Worm (Caenorhabditis elegans): ENCODE data around the gene znf-598.

The znf-598 gene

DNA sequence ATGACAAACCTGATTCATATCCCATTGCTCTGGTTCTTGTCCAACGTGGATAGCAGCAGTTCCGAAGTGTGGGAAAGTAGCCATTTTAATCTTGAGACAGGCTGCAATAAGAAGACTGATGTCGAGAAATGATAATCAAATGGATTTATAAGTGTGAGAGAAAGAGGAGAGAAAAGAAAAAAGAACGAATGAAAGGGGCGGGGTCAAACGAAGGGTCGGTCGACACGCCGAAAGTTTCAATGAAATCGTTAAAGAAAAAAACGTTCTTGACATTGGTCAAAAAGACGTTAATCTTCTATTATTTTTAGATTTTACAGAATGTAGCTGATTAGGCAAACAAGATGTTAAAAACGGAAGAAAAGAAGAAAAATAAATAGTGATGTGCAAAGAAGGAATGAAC is 32.3 kb downstream of the znf-598 start, which contains the start of gene cth-2 (continued):
- TF ChIP-seq ceh-44 (GFP tag; IDR thresholded peaks at IDR 0.05) (no peak), daf-16 (GFP tag; optimal IDR thresholded peaks at IDR 0.05) (no peak), daf-16 (tag; optimal IDR thresholded peaks at IDR 0.05) (peak; percentile 37)

DNA sequence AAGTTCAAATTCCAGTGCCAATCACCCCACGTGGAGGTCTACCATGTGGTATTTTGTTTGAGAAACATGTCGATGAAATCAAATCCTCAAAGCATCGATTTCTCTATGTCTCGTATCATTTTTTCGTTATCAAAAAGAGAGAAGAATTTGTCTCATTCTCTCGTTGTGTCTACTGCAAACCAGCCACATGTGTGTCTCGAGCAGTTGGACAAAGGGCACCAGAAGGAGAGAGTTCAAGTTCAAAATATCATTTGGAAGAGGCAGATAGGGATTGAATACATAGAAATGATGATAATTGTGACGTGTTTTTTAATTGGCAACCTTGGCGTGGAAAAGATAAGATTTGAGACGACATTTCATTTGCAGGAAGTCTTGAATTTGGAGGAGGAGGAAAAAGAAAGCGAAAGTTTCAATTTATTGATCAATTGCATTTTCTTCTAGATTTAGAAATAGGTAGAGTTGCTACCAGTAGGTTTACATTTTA is 33.7 kb downstream of the znf-598 start:
- no peak for TF ChIP-seq nhr-10 (tag; optimal IDR thresholded peaks at IDR 0.05)
- peak; percentile 94 for TF ChIP-seq mxl-3 (GFP tag; optimal IDR thresholded peaks at IDR 0.05)
- peak; percentile 23 for TF ChIP-seq nhr-25 (tag; optimal IDR thresholded peaks at IDR 0.05; ENCODE audit: borderline replicate concordance, insufficient read depth)
- TF ChIP-seq F37D6.2 (tag; optimal IDR thresholded peaks at IDR 0.05): no peak
- TF ChIP-seq hlh-11 (tag; optimal IDR thresholded peaks at IDR 0.05): peak; percentile 85
- TF ChIP-seq nhr-48 (tag; optimal IDR thresholded peaks at IDR 0.05): peak; percentile 45
- TF ChIP-seq lin-38 (GFP tag; IDR thresholded peaks at IDR 0.05): peak; percentile 11; the same call in 1 of the 2 replicates
- TF ChIP-seq lin-15B (tag; optimal IDR thresholded peaks at IDR 0.05): no peak
- TF ChIP-seq snpc-1.2 (GFP tag; IDR thresholded peaks at IDR 0.05): no peak
- TF ChIP-seq unc-62 (GFP tag; optimal IDR thresholded peaks at IDR 0.05 in 1 of 2): peak in 1 of 2 experiments; percentile 82
- no peak for TF ChIP-seq unc-62 (tag; optimal IDR thresholded peaks at IDR 0.05)
- peak; percentile 51 for TF ChIP-seq php-3 (GFP tag; IDR thresholded peaks at IDR 0.05)
- TF ChIP-seq tra-1 (GFP tag; IDR thresholded peaks at IDR 0.05): peak; percentile 63; the same call in 1 of the 2 replicates
- TF ChIP-seq ctbp-1 (GFP tag; IDR thresholded peaks at IDR 0.05): no peak
- TF ChIP-seq aha-1 (tag): peak; percentile 80
- 0 out of 2 replicates have a peak, but pooled peaks have one; percentile 51 for TF ChIP-seq arid-1 (GFP tag; conservative IDR thresholded peaks at IDR 0.05)
- no peak for TF ChIP-seq egl-43 (GFP tag; IDR thresholded peaks at IDR 0.05)
- peak; percentile 53 for TF ChIP-seq mep-1 (tag; optimal IDR thresholded peaks at IDR 0.05)
- no peak for TF ChIP-seq duxl-1 (tag; optimal IDR thresholded peaks at IDR 0.05; ENCODE audit: poor library complexity)
- TF ChIP-seq lin-1 (GFP tag; IDR thresholded peaks at IDR 0.05): peak; percentile 42; the same call in 1 of the 2 replicates
- peak in 1 of 2 experiments; percentile 55 for TF ChIP-seq lsy-2 (tag; optimal IDR thresholded peaks at IDR 0.05)
- TF ChIP-seq F44E2.7 (GFP tag; IDR thresholded peaks at IDR 0.05): no peak
- peak; percentile 37 for TF ChIP-seq mes-2 (tag; optimal IDR thresholded peaks at IDR 0.05; ENCODE audit: poor library complexity, severe bottlenecking)
- TF ChIP-seq dmd-6 (GFP tag; IDR thresholded peaks at IDR 0.05): peak; percentile 84
- peak; percentile 57 for TF ChIP-seq pqm-1 (tag; optimal IDR thresholded peaks at IDR 0.05)
- TF ChIP-seq zfp-2 (tag; optimal IDR thresholded peaks at IDR 0.05): no peak
- peak in 1 of 2 experiments; percentile 88 for TF ChIP-seq mdl-1 (tag; optimal IDR thresholded peaks at IDR 0.05)
- no peak for TF ChIP-seq spr-3 (GFP tag; optimal IDR thresholded peaks at IDR 0.05)
- peak in 1 of 2 experiments; percentile 10 for TF ChIP-seq daf-16 (GFP tag; optimal IDR thresholded peaks at IDR 0.05)
- TF ChIP-seq daf-16 (tag; optimal IDR thresholded peaks at IDR 0.05): peak; percentile 62
- peak; percentile 69 for TF ChIP-seq dve-1 (tag; optimal IDR thresholded peaks at IDR 0.05; ENCODE audit: insufficient read depth)
- TF ChIP-seq snpc-4 (tag; optimal IDR thresholded peaks at IDR 0.05): no peak
- TF ChIP-seq hlh-30 (tag; optimal IDR thresholded peaks at IDR 0.05; ENCODE audit: insufficient read depth): peak; percentile 85
- peak; percentile 67 for TF ChIP-seq cey-2 (tag; optimal IDR thresholded peaks at IDR 0.05; ENCODE audit: borderline replicate concordance, insufficient read depth)
- peak; percentile 66 for TF ChIP-seq nhr-28 (tag; optimal IDR thresholded peaks at IDR 0.05)
- 0 out of 2 replicates have a peak, but pooled peaks have one; percentile 82 for TF ChIP-seq Y75B8A.6 (GFP tag; IDR thresholded peaks at IDR 0.05)
- no peak for TF ChIP-seq nhr-111 (GFP tag; optimal IDR thresholded peaks at IDR 0.05)
- TF ChIP-seq nhr-77 (tag; optimal IDR thresholded peaks at IDR 0.05): peak; percentile 34

All from whole organism, L4 larva.